Worm (Caenorhabditis elegans): ENCODE measurements around the gene F28C1.1.

The F28C1.1 gene

ce11 chrV:12450441-12450840, at the start of gene F28C1.1:
Gene F28C1.1 (plus strand): TSS chrV:12450805.
- TF ChIP-seq F23B12.7 (tag; optimal IDR thresholded peaks at IDR 0.05; ENCODE audit: insufficient read depth) (no peak), dpl-1 (GFP tag; optimal IDR thresholded peaks at IDR 0.05) (peak; percentile 7), attf-3 (GFP tag; conservative IDR thresholded peaks at IDR 0.05) (peak; percentile 93), efl-1 (GFP tag; optimal IDR thresholded peaks at IDR 0.05) (peak; percentile 51)

DNA sequence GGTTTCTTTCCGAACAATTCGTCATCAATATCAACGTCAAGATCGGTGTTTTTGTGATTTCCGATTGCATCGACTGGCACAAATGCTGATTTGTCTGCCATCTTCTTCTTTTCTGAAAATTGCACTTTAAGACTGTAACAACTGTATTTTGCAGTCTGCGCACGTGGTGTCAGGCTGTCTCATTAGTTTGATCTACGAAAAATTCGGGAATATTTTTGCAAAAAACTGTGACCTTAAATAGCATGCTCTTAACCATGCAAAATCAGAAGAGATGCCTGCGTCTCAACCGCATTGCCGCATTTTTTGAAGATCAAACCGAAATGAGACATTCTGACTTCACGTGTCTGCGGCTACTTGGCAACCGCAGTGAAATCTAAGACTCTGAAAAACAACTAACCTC, 49.2 kb upstream of the F28C1.1 start, which contains the start of gene K01D12.7:
TSS of gene K01D12.7 (minus strand) at position 101 of the 400 bp plus-strand sequence.
- no peak for TF ChIP-seq F57C9.4 (tag; optimal IDR thresholded peaks at IDR 0.05)
- TF ChIP-seq madf-8 (GFP tag; conservative IDR thresholded peaks at IDR 0.05) = 0 out of 2 replicates have a peak, but pooled peaks have one; percentile 7
- TF ChIP-seq attf-3 (GFP tag; conservative IDR thresholded peaks at IDR 0.05) = 0 out of 2 replicates have a peak, but pooled peaks have one; percentile 31
- peak; percentile 22 for TF ChIP-seq efl-1 (GFP tag; optimal IDR thresholded peaks at IDR 0.05)
- TF ChIP-seq lir-1 (GFP tag; conservative IDR thresholded peaks at IDR 0.05) = no peak
- peak; percentile 80 for TF ChIP-seq madf-6 (GFP tag; IDR thresholded peaks at IDR 0.05)
- TF ChIP-seq bed-2 (GFP tag; IDR thresholded peaks at IDR 0.05) = no peak
- TF ChIP-seq B0019.2 (GFP tag; conservative IDR thresholded peaks at IDR 0.05) = no peak

ce11 chrV:12402355-12402754, 48.2 kb upstream of the F28C1.1 start, which contains the start of gene K01D12.8:
Gene K01D12.8 (plus strand): TSS chrV:12402655.
- TF ChIP-seq ztf-25 (GFP tag; IDR thresholded peaks at IDR 0.05) = no peak
- no peak for TF ChIP-seq B0336.3 (GFP tag; IDR thresholded peaks at IDR 0.05)
- TF ChIP-seq D2030.7 (GFP tag; IDR thresholded peaks at IDR 0.05) = no peak
- TF ChIP-seq dpff-1 (tag; optimal IDR thresholded peaks at IDR 0.05) = no peak
- TF ChIP-seq ceh-79 (tag; optimal IDR thresholded peaks at IDR 0.05) = no peak
- no peak for TF ChIP-seq cebp-1 (GFP tag; IDR thresholded peaks at IDR 0.05)
- no peak for TF ChIP-seq cebp-1 (tag; optimal IDR thresholded peaks at IDR 0.05)
- TF ChIP-seq F22D6.2 (tag; optimal IDR thresholded peaks at IDR 0.05) = no peak
- TF ChIP-seq lin-54 (GFP tag; optimal IDR thresholded peaks at IDR 0.05) = no peak
- TF ChIP-seq die-1 (tag; optimal IDR thresholded peaks at IDR 0.05) = no peak
- TF ChIP-seq ztf-22 (GFP tag; optimal IDR thresholded peaks at IDR 0.05) = no peak
- no peak for TF ChIP-seq F10E7.11 (tag; optimal IDR thresholded peaks at IDR 0.05)
- TF ChIP-seq C06A6.2 (GFP tag; conservative IDR thresholded peaks at IDR 0.05) = no peak
- TF ChIP-seq ceh-91 (GFP tag; IDR thresholded peaks at IDR 0.05) = no peak

DNA sequence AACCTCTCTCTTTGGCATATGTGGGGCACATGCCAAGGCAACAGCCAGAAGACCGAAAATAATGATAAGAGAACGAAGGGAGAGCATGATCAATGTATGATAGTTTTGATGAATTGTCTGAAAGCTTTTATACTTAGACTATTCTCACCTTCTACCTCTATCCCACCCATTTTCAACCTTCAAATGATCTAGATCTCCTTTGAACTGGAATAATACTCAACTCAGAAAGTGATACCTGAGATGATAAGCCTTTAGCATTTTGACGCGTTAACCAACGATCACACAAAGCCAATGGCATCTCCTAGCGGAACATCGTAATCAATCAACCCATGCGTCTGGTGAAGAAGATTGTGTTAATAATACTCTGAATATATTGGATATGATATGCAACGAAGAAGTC, 46.1 kb upstream of the F28C1.1 start, which contains the start of gene K01D12.9:
TSS of gene K01D12.9 (minus strand) at position 101 of the 400 bp plus-strand sequence.
- TF ChIP-seq Y56A3A.18 (GFP tag; IDR thresholded peaks at IDR 0.05) = no peak
- no peak for TF ChIP-seq tbp1 (GFP tag; optimal IDR thresholded peaks at IDR 0.05)
- TF ChIP-seq efl-1 (GFP tag; optimal IDR thresholded peaks at IDR 0.05) = no peak
- no peak for TF ChIP-seq egl-18 (GFP tag; IDR thresholded peaks at IDR 0.05)
- TF ChIP-seq akir-1 (GFP tag; optimal IDR thresholded peaks at IDR 0.05) = no peak
- no peak for TF ChIP-seq hsf-1 (GFP tag; IDR thresholded peaks at IDR 0.05)
- TF ChIP-seq mes-4 (tag; optimal IDR thresholded peaks at IDR 0.05) = no peak

ce11 chrV:12405929-12406328, 44.7 kb upstream of the F28C1.1 start, which contains the start of gene K01D12.10:
Gene K01D12.10 (plus strand): TSS chrV:12406229.
- TF ChIP-seq hlh-26 (GFP tag; conservative IDR thresholded peaks at IDR 0.05) = no peak
- TF ChIP-seq ZK185.1 (tag; optimal IDR thresholded peaks at IDR 0.05; ENCODE audit: poor library complexity, severe bottlenecking) = no peak
- no peak for TF ChIP-seq F57C9.4 (tag; optimal IDR thresholded peaks at IDR 0.05)
- TF ChIP-seq F10E7.11 (tag; optimal IDR thresholded peaks at IDR 0.05) = no peak
- TF ChIP-seq hsf-1 (GFP tag; IDR thresholded peaks at IDR 0.05) = no peak
- no peak for TF ChIP-seq lin-35 (GFP tag; optimal IDR thresholded peaks at IDR 0.05)
